Fruit fly (Drosophila melanogaster): ENCODE results near the gene Axs.
A peak's percentile ranks its signal among the peaks of the same experiment; 100 is the strongest.

The Axs gene

dm6 chrX:16651098-16651497 is 32.6 kb downstream of the Axs start, which contains the start of the genes CG32573 and CG42512 (continued):
- TF ChIP-seq Bteb2 (GFP tag; optimal IDR thresholded peaks at IDR 0.05) (no peak), HLH4C (GFP tag; IDR thresholded peaks at IDR 0.05; ENCODE audit: partially characterized antibody) (peak; percentile 77), Chrac-16 (GFP tag; optimal IDR thresholded peaks at IDR 0.05) (no peak), Oaz (GFP tag; IDR thresholded peaks at IDR 0.05) (no peak), crc (GFP tag; optimal IDR thresholded peaks at IDR 0.05) (no peak), abd-A (tag; optimal IDR thresholded peaks at IDR 0.05) (no peak), CG1647 (GFP tag; optimal IDR thresholded peaks at IDR 0.05) (peak; percentile 11), CG9437 (GFP tag; optimal IDR thresholded peaks at IDR 0.05) (peak; percentile 77), Fer1 (GFP tag; optimal IDR thresholded peaks at IDR 0.05) (no peak), CG3065 (GFP tag; optimal IDR thresholded peaks at IDR 0.05) (no peak), hb (GFP tag; IDR thresholded peaks at IDR 0.05; ENCODE audit: partially characterized antibody) (peak; percentile 49; the same call in 1 of the 3 replicates), Spps (tag; optimal IDR thresholded peaks at IDR 0.05) (no peak), CG6254 (GFP tag; optimal IDR thresholded peaks at IDR 0.05) (no peak), Hr51 (GFP tag; optimal IDR thresholded peaks at IDR 0.05) (no peak), CG34376 (GFP tag; optimal IDR thresholded peaks at IDR 0.05) (no peak), CG15269 (tag; optimal IDR thresholded peaks at IDR 0.05) (no peak), eve (GFP tag; optimal IDR thresholded peaks at IDR 0.05) (no peak), CG17361 (GFP tag; IDR thresholded peaks at IDR 0.05) (no peak), pan (optimal IDR thresholded peaks at IDR 0.05) (no peak), pan (GFP tag; optimal IDR thresholded peaks at IDR 0.05 in 1 of 2, IDR thresholded peaks at IDR 0.05 in 1 of 2) (no peak), CG14441 (GFP tag; IDR thresholded peaks at IDR 0.05) (no peak), CG13894 (tag; optimal IDR thresholded peaks at IDR 0.05) (no peak), nerfin-1 (tag; optimal IDR thresholded peaks at IDR 0.05) (no peak), onecut (GFP tag; IDR thresholded peaks at IDR 0.05) (no peak), H2.0 (GFP tag; IDR thresholded peaks at IDR 0.05) (no peak), CG33557 (GFP tag; optimal IDR thresholded peaks at IDR 0.05) (no peak), row (GFP tag; IDR thresholded peaks at IDR 0.05) (peak; percentile 12; the same call in 1 of the 3 replicates), ftz-f1 (GFP tag; optimal IDR thresholded peaks at IDR 0.05) (no peak), CG17385 (GFP tag; optimal IDR thresholded peaks at IDR 0.05) (no peak), CG5245 (GFP tag; optimal IDR thresholded peaks at IDR 0.05) (no peak), Atf3 (GFP tag; optimal IDR thresholded peaks at IDR 0.05) (no peak), CG14050 (GFP tag; IDR thresholded peaks at IDR 0.05) (no peak), Dip2 (GFP tag; IDR thresholded peaks at IDR 0.05) (no peak), CG3838 (GFP tag; optimal IDR thresholded peaks at IDR 0.05) (no peak), CG5180 (GFP tag; optimal IDR thresholded peaks at IDR 0.05) (no peak), CG2202 (tag; optimal IDR thresholded peaks at IDR 0.05) (no peak), hkb (optimal IDR thresholded peaks at IDR 0.05) (no peak), hkb (GFP tag; IDR thresholded peaks at IDR 0.05) (no peak), CG13296 (GFP tag; optimal IDR thresholded peaks at IDR 0.05) (no peak), Adf1 (GFP tag; IDR thresholded peaks at IDR 0.05) (no peak), CG7928 (GFP tag; optimal IDR thresholded peaks at IDR 0.05) (no peak), Abd-B (GFP tag; optimal IDR thresholded peaks at IDR 0.05) (no peak), CG11456 (GFP tag; IDR thresholded peaks at IDR 0.05) (no peak), NC2β (GFP tag; optimal IDR thresholded peaks at IDR 0.05) (no peak), ci (GFP tag; IDR thresholded peaks at IDR 0.05) (no peak), Rfx (GFP tag; IDR thresholded peaks at IDR 0.05) (no peak), p53 (GFP tag; optimal IDR thresholded peaks at IDR 0.05) (no peak), NfI (GFP tag; optimal IDR thresholded peaks at IDR 0.05) (no peak), CG8290 (GFP tag; optimal IDR thresholded peaks at IDR 0.05) (no peak), CG8290 (tag; optimal IDR thresholded peaks at IDR 0.05) (peak in 1 of 2 experiments; percentile 71), Sox100B (GFP tag; optimal IDR thresholded peaks at IDR 0.05) (no peak), CG10654 (GFP tag; optimal IDR thresholded peaks at IDR 0.05) (no peak), so (GFP tag; IDR thresholded peaks at IDR 0.05) (no peak)

Measured in whole organism, embryonic.